Fruit fly (Drosophila melanogaster) whole organism, wandering third instar larva: Measurements from ENCODE around the gene MagR.

Experiments
- Abd-B ChIP-seq: fragments of >200 bp; optimal IDR thresholded peaks from 2 replicates; lab custom pipeline; 2017; ENCODE audit warnings: missing biosample characterization, missing genetic modification characterization
- Rel ChIP-seq, 2 experiments: fragments of 200-800 bp; sonication (Bioruptor generic) in 1 of 2; optimal IDR thresholded peaks; 2 replicates in 1 of 2; 3 replicates in 1 of 2; lab custom pipeline; 2016 to 2019; ENCODE audit warnings: mild to moderate bottlenecking in 2 of 2, missing biosample characterization in 2 of 2, missing genetic modification characterization in 2 of 2, moderate library complexity in 1 of 2
- Vsx2 ChIP-seq: fragments of 200-300, 225-300 bp; sonication (Bioruptor generic); optimal IDR thresholded peaks from 2 replicates; lab custom pipeline; 2018; ENCODE audit warnings: missing biosample characterization, missing genetic modification characterization; ENCODE audit not compliant: partially characterized antibody
- foxo ChIP-seq, 2 experiments: fragments of 200-800 bp; sonication (Bioruptor generic); optimal IDR thresholded peaks; 2 replicates in 1 of 2; 3 replicates in 1 of 2; lab custom pipeline; 2016 to 2017; ENCODE audit warnings: missing biosample characterization in 2 of 2, missing genetic modification characterization in 2 of 2
- sage ChIP-seq: fragments of 200-800 bp; sonication (Bioruptor generic); optimal IDR thresholded peaks from 2 replicates; lab custom pipeline; 2016; ENCODE audit warnings: missing biosample characterization, mild to moderate bottlenecking, missing genetic modification characterization

DNA sequence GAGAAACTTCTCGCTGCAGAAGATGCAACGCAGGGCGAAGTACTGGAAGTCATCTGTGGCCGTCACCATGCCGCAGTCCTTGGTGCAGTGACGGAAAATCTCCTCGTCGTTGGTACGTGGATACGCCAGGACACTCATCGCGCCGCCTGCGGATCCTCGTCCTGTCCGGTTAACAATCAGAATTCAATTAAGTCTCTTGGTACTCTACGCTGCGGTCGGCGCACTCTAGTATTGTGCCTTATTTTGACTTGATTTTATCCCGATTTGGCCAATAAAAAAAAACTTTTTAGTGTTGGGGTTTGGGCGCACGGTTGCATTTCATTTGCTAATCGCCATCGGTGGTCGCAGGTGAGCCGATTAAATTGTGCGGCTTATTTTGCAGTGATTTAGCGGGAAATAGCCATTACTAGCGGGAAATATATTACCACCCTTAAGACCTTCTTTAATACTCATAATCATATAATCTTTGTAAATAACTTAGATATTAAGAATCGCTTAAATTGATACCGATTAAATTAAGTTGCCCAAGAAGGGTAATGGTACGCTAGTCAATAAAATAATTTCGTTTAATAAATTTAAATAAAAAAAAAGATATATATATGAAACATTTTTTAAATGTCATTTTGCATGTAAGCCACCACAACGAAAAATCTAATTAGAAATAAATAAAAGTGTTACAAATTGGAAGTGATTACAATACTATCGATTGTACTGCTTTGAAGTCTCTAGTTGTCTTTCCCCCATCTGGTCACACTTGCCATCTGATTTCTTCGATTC lies 12.0 kb downstream of the MagR start, which contains the start of the genes CG8944 and CCT6:
- TF ChIP-seq Rel (GFP tag; optimal IDR thresholded peaks at IDR 0.05; lab: Kevin White, UChicago) (no peak), Rel (tag; optimal IDR thresholded peaks at IDR 0.05; lab: Kevin White, UChicago) (peak; percentile 11), sage (no peak), Abd-B (GFP tag; lab: Kevin White, UChicago) (no peak), Vsx2 (no peak), foxo (GFP tag; optimal IDR thresholded peaks at IDR 0.05; lab: Kevin White, UChicago) (no peak)
